Worm (Caenorhabditis elegans): ENCODE measurements around the gene F47B10.6.

The F47B10.6 gene

ce11 chrX:10900952-10901351, 12.7 kb downstream of the F47B10.6 start:
- TF ChIP-seq lsy-12 (tag; optimal IDR thresholded peaks at IDR 0.05) (peak; percentile 11), egl-27 (tag; optimal IDR thresholded peaks at IDR 0.05) (no peak), fos-1 (tag; optimal IDR thresholded peaks at IDR 0.05) (no peak), lin-39 (tag; optimal IDR thresholded peaks at IDR 0.05) (peak; percentile 64), nfya-1 (tag; optimal IDR thresholded peaks at IDR 0.05; ENCODE audit: insufficient read depth) (peak; percentile 66), mdl-1 (tag; optimal IDR thresholded peaks at IDR 0.05) (peak; percentile 39), ceh-82 (tag; optimal IDR thresholded peaks at IDR 0.05) (no peak), daf-12 (tag; optimal IDR thresholded peaks at IDR 0.05) (no peak), lin-15B (tag; optimal IDR thresholded peaks at IDR 0.05) (peak; percentile 33), pha-4 (tag; optimal IDR thresholded peaks at IDR 0.05) (peak; percentile 23), fkh-2 (tag; optimal IDR thresholded peaks at IDR 0.05) (peak; percentile 40), nhr-43 (tag; optimal IDR thresholded peaks at IDR 0.05; ENCODE audit: poor library complexity, severe bottlenecking) (peak; percentile 6), fkh-10 (GFP tag; optimal IDR thresholded peaks at IDR 0.05) (peak; percentile 48), elt-1 (tag; optimal IDR thresholded peaks at IDR 0.05) (no peak), hmg-11 (tag; optimal IDR thresholded peaks at IDR 0.05) (peak; percentile 11), ceh-28 (tag; optimal IDR thresholded peaks at IDR 0.05) (peak; percentile 6), snpc-4 (tag; optimal IDR thresholded peaks at IDR 0.05) (peak; percentile 28), nhr-77 (tag; optimal IDR thresholded peaks at IDR 0.05) (no peak), elt-3 (tag; optimal IDR thresholded peaks at IDR 0.05) (no peak), elt-2 (tag; optimal IDR thresholded peaks at IDR 0.05) (no peak), egl-5 (tag; optimal IDR thresholded peaks at IDR 0.05) (peak; percentile 81)

- no peak for TF ChIP-seq lin-39 (tag; optimal IDR thresholded peaks at IDR 0.05)
- TF ChIP-seq pqm-1 (tag; optimal IDR thresholded peaks at IDR 0.05) = peak; percentile 92
- TF ChIP-seq aly-2 (tag; optimal IDR thresholded peaks at IDR 0.05) = no peak
- no peak for TF ChIP-seq ZK546.5 (tag; optimal IDR thresholded peaks at IDR 0.05)
- no peak for TF ChIP-seq nhr-76 (tag; optimal IDR thresholded peaks at IDR 0.05)
- TF ChIP-seq nfya-1 (tag; optimal IDR thresholded peaks at IDR 0.05; ENCODE audit: insufficient read depth) = no peak
- no peak for TF ChIP-seq elt-1 (tag; optimal IDR thresholded peaks at IDR 0.05)
- TF ChIP-seq unc-39 (tag; optimal IDR thresholded peaks at IDR 0.05) = no peak
- no peak for TF ChIP-seq ama-1 (optimal IDR thresholded peaks at IDR 0.05)
- no peak for TF ChIP-seq nhr-11 (tag; optimal IDR thresholded peaks at IDR 0.05)
- TF ChIP-seq ceh-28 (tag; optimal IDR thresholded peaks at IDR 0.05) = no peak
- peak; percentile 31 for TF ChIP-seq jun-1 (tag; optimal IDR thresholded peaks at IDR 0.05)
- no peak for TF ChIP-seq hmg-11 (tag; optimal IDR thresholded peaks at IDR 0.05)
- TF ChIP-seq nhr-28 (tag; optimal IDR thresholded peaks at IDR 0.05) = no peak
- no peak for TF ChIP-seq ceh-16 (tag; optimal IDR thresholded peaks at IDR 0.05)
- no peak for TF ChIP-seq nhr-12 (tag; optimal IDR thresholded peaks at IDR 0.05)
- TF ChIP-seq elt-2 (tag; optimal IDR thresholded peaks at IDR 0.05) = peak; percentile 90
- no peak for TF ChIP-seq fkh-10 (GFP tag; optimal IDR thresholded peaks at IDR 0.05)
- TF ChIP-seq sea-2 (GFP tag; optimal IDR thresholded peaks at IDR 0.05) = no peak
- TF ChIP-seq ceh-9 (tag; optimal IDR thresholded peaks at IDR 0.05) = no peak
- TF ChIP-seq pha-4 (tag; optimal IDR thresholded peaks at IDR 0.05) = peak; percentile 16
- TF ChIP-seq snpc-4 (tag; optimal IDR thresholded peaks at IDR 0.05) = no peak
- TF ChIP-seq nhr-77 (tag; optimal IDR thresholded peaks at IDR 0.05) = no peak
- no peak for TF ChIP-seq ztf-11 (tag; optimal IDR thresholded peaks at IDR 0.05)
- TF ChIP-seq tbx-2 (tag; optimal IDR thresholded peaks at IDR 0.05) = no peak
- no peak for TF ChIP-seq zag-1 (tag; optimal IDR thresholded peaks at IDR 0.05)
- no peak for TF ChIP-seq fos-1 (tag; optimal IDR thresholded peaks at IDR 0.05)
- no peak for TF ChIP-seq ceh-82 (tag; optimal IDR thresholded peaks at IDR 0.05)
- no peak for TF ChIP-seq nhr-67 (tag; optimal IDR thresholded peaks at IDR 0.05)
Observed at ce11 chrX:10901766-10902165, 13.5 kb downstream of the F47B10.6 start.

DNA sequence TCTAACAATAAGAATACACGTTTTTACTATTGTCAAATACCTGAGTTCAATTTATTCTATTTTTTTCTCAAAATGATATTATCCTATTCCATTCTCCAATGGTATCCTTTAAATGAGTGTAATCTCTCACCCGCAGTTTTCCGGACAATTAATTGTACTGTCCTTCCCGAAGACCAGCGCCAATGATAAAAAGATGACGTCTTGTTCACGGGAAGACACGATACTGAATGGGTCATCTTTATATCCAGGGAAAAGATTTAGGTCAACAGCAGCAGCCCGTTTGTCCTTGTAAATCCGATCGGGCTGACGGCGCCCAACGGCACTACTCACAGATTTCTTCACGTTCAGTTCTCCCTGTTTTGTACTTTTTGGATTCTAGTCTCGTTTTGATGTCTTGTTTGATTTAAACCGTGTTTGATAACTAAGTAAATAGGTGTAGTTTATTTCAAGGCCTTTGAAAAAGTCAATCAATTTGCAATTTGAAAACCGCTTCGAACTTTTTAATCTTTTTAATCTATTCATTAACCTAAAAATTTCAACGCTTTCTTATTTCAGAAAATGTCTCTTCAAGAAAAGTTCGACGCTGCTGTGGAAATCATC, 14.5 kb downstream of the F47B10.6 start, which contains the start of gene acbp-3:
acbp-3 (plus strand) TSS at position 550 of the 600 bp plus-strand sequence.
- no peak for TF ChIP-seq ceh-82 (tag; optimal IDR thresholded peaks at IDR 0.05)
- peak; percentile 84 for TF ChIP-seq nhr-23 (tag; optimal IDR thresholded peaks at IDR 0.05)

Measured in whole organism, L3 larva.